Worm (Caenorhabditis elegans) whole organism, L4 larva: Measurements from ENCODE around the gene F01F1.14.

ENCODE experiments used
- D1046.2 ChIP-seq: fragments of 200-800 bp; sonication (Bioruptor generic); IDR thresholded peaks from 2 replicates; pipeline ENCODE4 v1.3.6; 2022; ENCODE audit warnings: missing genetic modification characterization, missing compliant biosample characterization
- F10B5.3 ChIP-seq: sonication (generic microtip); optimal IDR thresholded peaks from 2 replicates; lab custom pipeline; 2016; ENCODE audit warnings: mild to moderate bottlenecking, missing genetic modification characterization, missing compliant biosample characterization
- F49E8.2 ChIP-seq: sonication (generic microtip); optimal IDR thresholded peaks from 2 replicates; lab custom pipeline; 2016; ENCODE audit warnings: missing compliant biosample characterization, mild to moderate bottlenecking, missing genetic modification characterization, borderline replicate concordance
- T20F7.1 ChIP-seq: fragments of 200-800 bp; sonication (Bioruptor generic); optimal IDR thresholded peaks from 2 replicates; lab custom pipeline; 2018; ENCODE audit warnings: mild to moderate bottlenecking, missing genetic modification characterization, missing compliant biosample characterization
- T26A8.4 ChIP-seq: fragments of 200-800 bp; sonication (Bioruptor generic); IDR thresholded peaks from 2 replicates; pipeline ENCODE4 v1.3.6; 2022; ENCODE audit warnings: missing genetic modification characterization, missing compliant biosample characterization
- Y105C5A.15 ChIP-seq: fragments of 200-800 bp; sonication (Bioruptor generic); IDR thresholded peaks from 2 replicates; pipeline ENCODE4 v1.3.6; 2022; ENCODE audit warnings: missing genetic modification characterization, missing compliant biosample characterization
- ZK546.5 ChIP-seq, 2 experiments: sonication (generic microtip); optimal IDR thresholded peaks; 2 replicates each; lab custom pipeline; 2017; ENCODE audit warnings: missing biosample characterization in 2 of 2, missing genetic modification characterization in 2 of 2
- aha-1 ChIP-seq: fragments of 150-350 bp; peaks from one replicate; lab custom pipeline; 2014; ENCODE audit warnings: missing biosample characterization, missing genetic modification characterization
- arid-1 ChIP-seq: fragments of 200-800 bp; sonication (Bioruptor generic); conservative IDR thresholded peaks from 2 replicates; pipeline ENCODE4 v1.3.6; 2022; ENCODE audit warnings: missing genetic modification reagents, missing genetic modification characterization, missing compliant biosample characterization
- attf-4 ChIP-seq: sonication (generic microtip); optimal IDR thresholded peaks from 3 replicates; lab custom pipeline; 2017; ENCODE audit warnings: missing biosample characterization, missing genetic modification characterization
- ceh-28 ChIP-seq: fragments of 150-350 bp; optimal IDR thresholded peaks from 2 replicates; lab custom pipeline; 2014; ENCODE audit warnings: missing biosample characterization, missing genetic modification reagents, missing genetic modification characterization
- ces-1 ChIP-seq: fragments of 150-350 bp; sonication (generic microtip); optimal IDR thresholded peaks from 4 replicates; lab custom pipeline; 2014; ENCODE audit warnings: missing biosample characterization, missing genetic modification reagents, missing genetic modification characterization
- cey-2 ChIP-seq: sonication (generic microtip); optimal IDR thresholded peaks from 3 replicates; lab custom pipeline; 2017; ENCODE audit warnings: missing genetic modification characterization, mild to moderate bottlenecking, missing compliant biosample characterization, antibody characterized with exemption, borderline replicate concordance; ENCODE audit not compliant: insufficient read depth
- daf-12 ChIP-seq: fragments of 150-350 bp; optimal IDR thresholded peaks from 2 replicates; lab custom pipeline; 2014; ENCODE audit warnings: missing biosample characterization, missing genetic modification reagents, missing genetic modification characterization
- daf-16 ChIP-seq, 3 experiments: sonication (generic microtip); optimal IDR thresholded peaks; 2 replicates each; lab custom pipeline; 2016 to 2017; ENCODE audit warnings: missing genetic modification characterization in 3 of 3, missing genetic modification reagents in 3 of 3, mild to moderate bottlenecking in 2 of 3, missing compliant biosample characterization in 2 of 3, missing biosample characterization in 1 of 3, moderate library complexity in 1 of 3
- dmd-6 ChIP-seq: fragments of 200-800 bp; sonication (Bioruptor generic); IDR thresholded peaks from 2 replicates; pipeline ENCODE4 v1.3.6; 2022; ENCODE audit warnings: missing genetic modification reagents, missing genetic modification characterization, missing compliant biosample characterization
- duxl-1 ChIP-seq: sonication (generic microtip); optimal IDR thresholded peaks from 2 replicates; lab custom pipeline; 2016; ENCODE audit warnings: mild to moderate bottlenecking, missing genetic modification characterization, moderate library complexity, missing compliant biosample characterization; ENCODE audit not compliant: poor library complexity
- hlh-11 ChIP-seq: fragments of 200-800 bp; sonication (Bioruptor generic); optimal IDR thresholded peaks from 2 replicates; lab custom pipeline; 2018; ENCODE audit warnings: mild to moderate bottlenecking, missing genetic modification characterization, missing compliant biosample characterization
- hlh-30 ChIP-seq: sonication (generic microtip); optimal IDR thresholded peaks from 2 replicates; lab custom pipeline; 2017; ENCODE audit warnings: antibody characterized with exemption, mild to moderate bottlenecking, missing genetic modification characterization, missing compliant biosample characterization; ENCODE audit not compliant: insufficient read depth
- lim-7 ChIP-seq: fragments of 200-800 bp; sonication (Bioruptor generic); IDR thresholded peaks from 2 replicates; pipeline ENCODE4 v1.3.6; 2022; ENCODE audit warnings: missing genetic modification characterization, missing compliant biosample characterization
- lin-1 ChIP-seq: fragments of 200-800 bp; sonication (Bioruptor generic); IDR thresholded peaks from 2 replicates; pipeline ENCODE4 v1.3.6; 2022; ENCODE audit warnings: missing genetic modification reagents, missing genetic modification characterization, missing compliant biosample characterization
- lin-13 ChIP-seq: fragments of 150-350 bp; optimal IDR thresholded peaks from 2 replicates; lab custom pipeline; 2014; ENCODE audit warnings: missing biosample characterization, missing genetic modification reagents, missing genetic modification characterization
- madf-5 ChIP-seq, 2 experiments: fragments of 200-800 bp; sonication (Bioruptor generic); IDR thresholded peaks; 2 replicates each; pipeline ENCODE4 v1.3.6; 2022; ENCODE audit warnings: missing compliant biosample characterization in 2 of 2, missing genetic modification characterization in 2 of 2
- mdt-29 ChIP-seq: fragments of 200-800 bp; sonication (Bioruptor generic); IDR thresholded peaks from 2 replicates; pipeline ENCODE4 v1.3.6; 2022; ENCODE audit warnings: missing genetic modification reagents, missing genetic modification characterization, missing compliant biosample characterization
- nhr-10 ChIP-seq: fragments of 150-350 bp; optimal IDR thresholded peaks from 2 replicates; lab custom pipeline; 2014; ENCODE audit warnings: missing biosample characterization, missing genetic modification characterization
- nhr-28 ChIP-seq: fragments of 150-350 bp; optimal IDR thresholded peaks from 2 replicates; lab custom pipeline; 2014; ENCODE audit warnings: missing biosample characterization, missing genetic modification characterization
- nhr-41 ChIP-seq: fragments of 200-800 bp; sonication (Bioruptor generic); IDR thresholded peaks from 2 replicates; pipeline ENCODE4 v1.3.6; 2022; ENCODE audit warnings: missing genetic modification reagents, missing genetic modification characterization, missing compliant biosample characterization
- nhr-42 ChIP-seq: fragments of 200-800 bp; sonication (Bioruptor generic); IDR thresholded peaks from 2 replicates; pipeline ENCODE4 v1.3.6; 2022; ENCODE audit warnings: missing genetic modification characterization, missing compliant biosample characterization
- nhr-6 ChIP-seq: fragments of 150-350 bp; optimal IDR thresholded peaks from 2 replicates; lab custom pipeline; 2014; ENCODE audit warnings: missing biosample characterization, missing genetic modification characterization
- php-3 ChIP-seq: fragments of 200-800 bp; sonication (Bioruptor generic); IDR thresholded peaks from 2 replicates; pipeline ENCODE4 v1.3.6; 2022; ENCODE audit warnings: missing genetic modification reagents, missing genetic modification characterization, missing compliant biosample characterization
- rbr-2 ChIP-seq: sonication (generic microtip); optimal IDR thresholded peaks from 2 replicates; lab custom pipeline; 2016; ENCODE audit warnings: missing genotype, missing genetic modification characterization, missing compliant biosample characterization
- set-16 ChIP-seq: fragments of 200-800 bp; sonication (Bioruptor generic); IDR thresholded peaks from 2 replicates; pipeline ENCODE4 v1.3.6; 2022; ENCODE audit warnings: missing genetic modification reagents, missing genetic modification characterization, missing compliant biosample characterization
- skn-1 ChIP-seq: fragments of 150-350 bp; optimal IDR thresholded peaks from 2 replicates; lab custom pipeline; 2014; ENCODE audit warnings: missing biosample characterization, missing genetic modification characterization
- snpc-4 ChIP-seq: fragments of 150-350 bp; optimal IDR thresholded peaks from 2 replicates; lab custom pipeline; 2014; ENCODE audit warnings: missing biosample characterization, missing genetic modification characterization
- spr-3 ChIP-seq: fragments of 200-800 bp; sonication (Bioruptor generic); optimal IDR thresholded peaks from 2 replicates; lab custom pipeline; 2018; ENCODE audit warnings: mild to moderate bottlenecking, missing genetic modification characterization, missing compliant biosample characterization
- tra-1 ChIP-seq: fragments of 200-800 bp; sonication (Bioruptor generic); IDR thresholded peaks from 2 replicates; pipeline ENCODE4 v1.3.6; 2022; ENCODE audit warnings: missing genetic modification reagents, missing genetic modification characterization, missing compliant biosample characterization
- unc-39 ChIP-seq: sonication (generic microtip); optimal IDR thresholded peaks from 2 replicates; lab custom pipeline; 2017; ENCODE audit warnings: missing biosample characterization, missing genetic modification characterization
- zag-1 ChIP-seq: fragments of 150-350 bp; optimal IDR thresholded peaks from 2 replicates; lab custom pipeline; 2014; ENCODE audit warnings: missing biosample characterization, missing genetic modification characterization
- zip-2 ChIP-seq: fragments of 150-350 bp; optimal IDR thresholded peaks from 2 replicates; lab custom pipeline; 2014; ENCODE audit warnings: missing biosample characterization, missing genetic modification characterization
- ztf-7 ChIP-seq: fragments of 150-350 bp; optimal IDR thresholded peaks from 2 replicates; lab custom pipeline; 2014; ENCODE audit warnings: missing biosample characterization, missing genetic modification characterization

The F01F1.14 gene

DNA sequence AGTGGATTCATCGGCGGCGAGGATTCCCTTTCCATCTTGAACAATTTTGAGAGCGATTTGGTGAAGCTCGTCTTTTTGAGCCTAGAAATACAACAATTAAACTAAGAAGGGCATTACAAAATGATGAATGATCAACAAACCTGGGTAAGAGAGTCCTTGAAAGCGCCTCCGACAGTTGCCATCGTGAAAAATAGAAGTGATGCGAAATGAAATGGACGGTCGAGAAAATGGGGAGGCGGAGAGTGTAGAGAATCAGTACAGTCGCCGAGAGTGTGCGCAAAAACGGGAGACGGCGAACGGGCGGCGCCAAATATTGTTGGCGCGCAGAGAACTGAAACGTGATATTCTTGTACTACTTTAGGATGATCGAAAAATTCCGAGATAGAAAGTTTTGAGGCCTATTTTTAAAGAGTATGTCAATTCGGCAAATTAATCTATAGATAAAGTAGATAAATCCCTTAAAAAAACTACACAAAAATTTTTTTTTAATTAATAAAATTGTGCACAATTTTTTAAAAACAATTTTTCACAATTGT, 6.5 kb downstream of the F01F1.14 start, which contains the start of gene aldo-2 (continued):
- 0 out of 2 replicates have a peak, but pooled peaks have one; percentile 11 for TF ChIP-seq tra-1 (GFP tag; lab: Robert Waterston, UW)

DNA sequence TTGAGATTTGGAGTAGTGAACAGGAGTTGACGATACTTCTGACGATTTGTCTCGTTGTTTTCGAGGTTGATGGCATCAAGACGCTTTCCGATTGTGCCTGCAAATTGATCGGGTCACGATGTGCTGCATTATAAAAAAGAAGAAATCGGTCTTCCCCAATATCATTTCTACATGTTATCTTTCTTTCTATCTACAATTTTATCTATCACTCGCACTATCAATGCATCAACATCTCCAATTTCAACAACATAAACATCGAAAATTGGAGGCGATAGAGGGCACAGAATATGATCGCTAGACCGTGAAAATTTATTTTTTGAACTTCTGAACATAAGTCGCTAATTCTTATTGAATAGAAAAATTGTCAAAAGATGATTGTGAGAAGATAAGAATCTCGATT, 7.0 kb downstream of the F01F1.14 start:
- TF ChIP-seq nhr-28 (peak; percentile 21), attf-4 (tag; lab: Kevin White, UChicago) (no peak), daf-16 (GFP tag; optimal IDR thresholded peaks at IDR 0.05; lab: Kevin White, UChicago) (no peak), daf-16 (tag; optimal IDR thresholded peaks at IDR 0.05; lab: Kevin White, UChicago) (peak; percentile 80), duxl-1 (tag; lab: Kevin White, UChicago) (peak; percentile 42), cey-2 (no peak), ztf-7 (tag; lab: Kevin White, UChicago) (no peak), T26A8.4 (no peak), ces-1 (GFP tag; lab: Kevin White, UChicago) (no peak)
- TF ChIP-seq, all 104 proteins: peak for 3

DNA sequence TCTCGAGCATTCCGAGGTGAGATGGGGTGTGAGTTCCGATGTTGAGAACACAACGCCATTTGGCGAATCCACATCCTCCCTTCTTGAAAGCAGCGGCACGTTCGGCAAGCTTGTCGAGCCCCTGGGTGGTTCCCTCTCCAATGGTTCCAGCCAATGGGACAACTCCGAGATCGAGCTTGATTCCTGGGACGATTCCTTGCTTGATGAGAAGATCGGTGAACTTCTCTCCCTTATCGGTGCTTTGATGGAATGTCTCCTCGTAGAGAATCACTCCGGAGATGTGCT, 7.4 kb downstream of the F01F1.14 start:
- TF ChIP-seq set-16 (peak; percentile 57; the same call in 1 of the 2 replicates), spr-3 (GFP tag; lab: Kevin White, UChicago) (no peak), madf-5 (GFP tag; IDR thresholded peaks at IDR 0.05; lab: Robert Waterston, UW) (0 out of 4 replicates have a peak, but pooled peaks of 1 of the 2 experiments have one; percentile 24)

DNA sequence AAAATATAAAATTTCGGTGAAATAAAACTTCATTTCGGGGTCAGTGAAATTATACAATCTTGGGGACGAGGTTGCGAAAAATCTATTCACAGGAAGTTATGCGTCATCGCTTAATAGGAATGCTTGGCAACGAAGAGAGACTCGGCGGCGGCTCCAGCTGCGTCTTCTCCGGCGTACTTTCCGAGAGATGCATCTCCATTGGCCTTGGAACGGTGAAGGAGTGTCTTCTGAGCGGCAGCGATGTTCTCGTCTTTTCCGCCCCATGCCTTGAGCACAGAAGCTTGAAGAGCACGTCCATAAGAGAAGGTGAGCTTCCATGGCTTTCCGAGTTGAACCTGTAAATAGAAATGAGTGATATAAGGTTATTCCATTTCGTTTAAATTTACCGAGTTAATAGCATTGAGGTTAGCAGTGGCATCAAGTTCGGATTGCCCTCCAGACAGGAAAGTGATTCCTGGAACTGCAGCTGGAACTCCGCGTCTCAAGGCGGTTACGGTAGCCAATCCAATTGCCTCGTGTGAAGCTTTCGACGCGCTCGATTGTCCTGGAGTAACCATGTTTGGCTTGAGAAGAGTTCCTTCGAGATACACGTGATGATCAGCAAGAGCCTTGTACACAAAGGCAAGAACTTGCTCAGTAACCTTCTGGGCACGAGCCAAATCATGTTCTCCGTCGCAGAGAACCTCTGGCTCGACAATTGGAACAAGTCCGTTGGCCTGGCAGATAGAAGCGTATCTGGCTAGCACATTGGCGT, 7.9 kb downstream of the F01F1.14 start:
- TF ChIP-seq ZK546.5 (tag; optimal IDR thresholded peaks at IDR 0.05; lab: Kevin White, UChicago) (no peak), hlh-30 (tag; lab: Kevin White, UChicago) (no peak), rbr-2 (tag; lab: Kevin White, UChicago) (no peak), spr-3 (GFP tag; lab: Kevin White, UChicago) (no peak), lin-1 (GFP tag; lab: Robert Waterston, UW) (no peak), ceh-28 (tag; lab: Kevin White, UChicago) (no peak), nhr-6 (tag; lab: Kevin White, UChicago) (no peak), nhr-28 (no peak), lim-7 (GFP tag; lab: Robert Waterston, UW) (no peak; the same call in 1 of the 2 replicates), set-16 (peak; percentile 67), F10B5.3 (no peak), F49E8.2 (tag; lab: Kevin White, UChicago) (no peak), Y105C5A.15 (GFP tag; lab: Robert Waterston, UW) (no peak), dmd-6 (GFP tag; lab: Robert Waterston, UW) (no peak), lin-13 (GFP tag; lab: Kevin White, UChicago) (no peak), daf-12 (tag; lab: Kevin White, UChicago) (no peak), D1046.2 (GFP tag; lab: Robert Waterston, UW) (0 out of 2 replicates have a peak, but pooled peaks have one; percentile 47), skn-1 (peak; percentile 22), arid-1 (GFP tag; lab: Robert Waterston, UW) (no peak), nhr-41 (GFP tag; lab: Robert Waterston, UW) (no peak), zag-1 (tag; lab: Kevin White, UChicago) (no peak), mdt-29 (no peak), daf-16 (GFP tag; optimal IDR thresholded peaks at IDR 0.05; lab: Kevin White, UChicago) (no peak), daf-16 (tag; optimal IDR thresholded peaks at IDR 0.05; lab: Kevin White, UChicago) (no peak), unc-39 (tag; lab: Kevin White, UChicago) (no peak), hlh-11 (tag; lab: Kevin White, UChicago) (no peak), nhr-42 (GFP tag; lab: Robert Waterston, UW) (0 out of 2 replicates have a peak, but pooled peaks have one; percentile 5), T20F7.1 (GFP tag; lab: Kevin White, UChicago) (peak; percentile 12), php-3 (0 out of 2 replicates have a peak, but pooled peaks have one; percentile 8), aha-1 (peak; percentile 94), snpc-4 (no peak), zip-2 (tag; lab: Kevin White, UChicago) (no peak), nhr-10 (tag; lab: Kevin White, UChicago) (no peak)
